Worm (Caenorhabditis elegans) whole organism, L2 larva: ENCODE measurements around the gene srr-6.

Source experiments
- ceh-16 ChIP-seq: fragments of 150-350 bp; optimal IDR thresholded peaks from 2 replicates; lab custom pipeline; 2014; ENCODE audit warnings: missing biosample characterization, missing genetic modification characterization
- unc-39 ChIP-seq: fragments of 150-350 bp; optimal IDR thresholded peaks from 2 replicates; lab custom pipeline; 2014; ENCODE audit warnings: missing biosample characterization, missing genetic modification characterization
- ztf-11 ChIP-seq: sonication (generic microtip); optimal IDR thresholded peaks from 2 replicates; lab custom pipeline; 2017; ENCODE audit warnings: missing biosample characterization, missing genetic modification characterization

DNA sequence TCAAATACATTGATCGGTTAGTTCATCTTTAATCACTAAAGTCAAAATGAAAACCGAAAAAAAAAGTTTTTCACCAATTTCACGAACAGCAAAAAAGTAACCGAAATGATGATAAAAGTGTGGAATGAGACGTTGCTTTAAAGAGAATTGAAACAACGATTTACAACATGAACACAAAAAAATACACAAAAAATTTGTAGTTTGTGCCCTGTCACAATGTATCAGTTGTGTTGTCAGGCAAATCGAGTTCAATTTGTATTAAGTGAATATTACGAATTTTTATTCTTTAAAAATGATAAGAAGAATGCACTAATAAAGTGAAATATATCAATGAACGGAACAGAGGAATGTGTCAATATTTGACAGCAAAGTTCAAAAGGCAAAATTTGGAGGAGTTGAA is 19.2 kb downstream of the srr-6 start:
- TF ChIP-seq ztf-11 (tag; lab: Kevin White, UChicago), result no peak
- no peak for TF ChIP-seq unc-39 (tag; lab: Kevin White, UChicago)
- TF ChIP-seq ceh-16 (tag; lab: Kevin White, UChicago), result no peak
